Worm (Caenorhabditis elegans) whole organism, young adult: ENCODE data around the gene spe-45.

Experiments
- B0035.1 ChIP-seq: sonication (generic microtip); optimal IDR thresholded peaks from 2 replicates; lab custom pipeline; 2016; ENCODE audit warnings: missing genetic modification characterization, mild to moderate bottlenecking, missing compliant biosample characterization, missing genotype, missing genetic modification reagents
- B0336.3 ChIP-seq: fragments of 200-800 bp; sonication (Bioruptor generic); IDR thresholded peaks from 2 replicates; pipeline ENCODE4 v1.3.6; 2022; ENCODE audit warnings: missing genetic modification characterization, missing compliant biosample characterization
- F33H1.4 ChIP-seq: fragments of 200-800 bp; sonication (Bioruptor generic); IDR thresholded peaks from 2 replicates; pipeline ENCODE4 v1.3.6; 2022; ENCODE audit warnings: missing genetic modification reagents, missing genetic modification characterization, missing compliant biosample characterization
- F37B4.10 ChIP-seq: fragments of 200-800 bp; sonication (Bioruptor generic); IDR thresholded peaks from 2 replicates; pipeline ENCODE4 v1.3.6; 2022; ENCODE audit warnings: missing genetic modification characterization, missing compliant biosample characterization
- F39B2.1 ChIP-seq: fragments of 200-800 bp; sonication (Bioruptor generic); IDR thresholded peaks from 2 replicates; pipeline ENCODE4 v1.3.6; 2022; ENCODE audit warnings: missing genetic modification reagents, missing genetic modification characterization, missing compliant biosample characterization
- Y53F4B.3 ChIP-seq: fragments of 200-800 bp; sonication (Bioruptor generic); IDR thresholded peaks from 2 replicates; pipeline ENCODE4 v1.3.6; 2022; ENCODE audit warnings: missing genetic modification reagents, missing genetic modification characterization, missing compliant biosample characterization
- Y56A3A.18 ChIP-seq: fragments of 200-800 bp; sonication (Bioruptor generic); IDR thresholded peaks from 2 replicates; pipeline ENCODE4 v1.3.6; 2022; ENCODE audit warnings: missing genetic modification reagents, missing genetic modification characterization, missing compliant biosample characterization
- Y79H2A.3 ChIP-seq: fragments of 200-800 bp; sonication (Bioruptor generic); conservative IDR thresholded peaks from 2 replicates; pipeline ENCODE4 v1.3.6; 2022; ENCODE audit warnings: missing genetic modification reagents, missing genetic modification characterization, missing compliant biosample characterization
- ama-1 ChIP-seq, 3 experiments: fragments of 150-350 bp in 1 of 3; sonication (generic microtip) in 2 of 3; optimal IDR thresholded peaks; 2 replicates each; lab custom pipeline; 2014 to 2018; ENCODE audit warnings: missing biosample characterization in 2 of 3, missing genetic modification characterization in 2 of 3, missing genetic modification reagents in 2 of 3
- aptf-2 ChIP-seq: fragments of 200-800 bp; sonication (Bioruptor generic); conservative IDR thresholded peaks from 2 replicates; pipeline ENCODE4 v1.3.6; 2022; ENCODE audit warnings: missing genetic modification reagents, missing genetic modification characterization, missing compliant biosample characterization
- attf-3 ChIP-seq: fragments of 200-800 bp; sonication (Bioruptor generic); conservative IDR thresholded peaks from 2 replicates; pipeline ENCODE4 v1.3.6; 2022; ENCODE audit warnings: missing genetic modification reagents, missing genetic modification characterization, missing compliant biosample characterization
- attf-5 ChIP-seq: fragments of 200-800 bp; sonication (Bioruptor generic); optimal IDR thresholded peaks from 2 replicates; lab custom pipeline; 2018; ENCODE audit warnings: mild to moderate bottlenecking, missing genetic modification characterization, missing compliant biosample characterization
- bed-2 ChIP-seq: fragments of 200-800 bp; sonication (Bioruptor generic); IDR thresholded peaks from 2 replicates; pipeline ENCODE4 v1.3.6; 2022; ENCODE audit warnings: missing genetic modification reagents, missing genetic modification characterization, missing compliant biosample characterization
- cebp-1 ChIP-seq, 2 experiments: fragments of 200-800 bp in 1 of 2; sonication (Bioruptor generic) in 1 of 2; sonication (generic microtip) in 1 of 2; IDR thresholded peaks in 1 of 2; optimal IDR thresholded peaks in 1 of 2; 2 replicates each; pipeline versions ENCODE4 v1.3.6 to Lab custom; 2017 to 2022; ENCODE audit warnings: missing compliant biosample characterization in 2 of 2, missing genetic modification characterization in 2 of 2, mild to moderate bottlenecking in 1 of 2, missing genetic modification reagents in 1 of 2, moderate library complexity in 1 of 2
- ceh-27 ChIP-seq: fragments of 200-800 bp; sonication (Bioruptor generic); optimal IDR thresholded peaks from 2 replicates; lab custom pipeline; 2018; ENCODE audit warnings: mild to moderate bottlenecking, missing genetic modification characterization, moderate library complexity, missing compliant biosample characterization
- ceh-40 ChIP-seq: fragments of 200-800 bp; sonication (Bioruptor generic); IDR thresholded peaks from 2 replicates; pipeline ENCODE4 v1.3.6; 2022; ENCODE audit warnings: missing genetic modification characterization, missing compliant biosample characterization
- ceh-58 ChIP-seq: fragments of 200-800 bp; sonication (Bioruptor generic); IDR thresholded peaks from 2 replicates; pipeline ENCODE4 v1.3.6; 2022; ENCODE audit warnings: missing genetic modification characterization, missing compliant biosample characterization
- ceh-79 ChIP-seq: sonication (generic microtip); optimal IDR thresholded peaks from 2 replicates; lab custom pipeline; 2017; ENCODE audit warnings: mild to moderate bottlenecking, missing genetic modification characterization, missing compliant biosample characterization
- die-1 ChIP-seq: sonication (generic microtip); optimal IDR thresholded peaks from 2 replicates; lab custom pipeline; 2016; ENCODE audit warnings: missing genotype, mild to moderate bottlenecking, missing genetic modification characterization, missing compliant biosample characterization
- dpl-1 ChIP-seq: fragments of 150-350 bp; optimal IDR thresholded peaks from 2 replicates; lab custom pipeline; 2014; ENCODE audit warnings: missing biosample characterization, missing genetic modification reagents, missing genetic modification characterization
- egl-44 ChIP-seq: fragments of 200-800 bp; sonication (Bioruptor generic); IDR thresholded peaks from 2 replicates; pipeline ENCODE4 v1.3.6; 2022; ENCODE audit warnings: missing genetic modification reagents, missing genetic modification characterization, missing compliant biosample characterization
- egrh-3 ChIP-seq: fragments of 200-800 bp; sonication (Bioruptor generic); IDR thresholded peaks from 2 replicates; pipeline ENCODE4 v1.3.6; 2022; ENCODE audit warnings: missing genetic modification reagents, missing genetic modification characterization, missing compliant biosample characterization
- fkh-3 ChIP-seq: sonication (generic microtip); optimal IDR thresholded peaks from 2 replicates; lab custom pipeline; 2016; ENCODE audit warnings: mild to moderate bottlenecking, missing genetic modification characterization, missing compliant biosample characterization
- hmg-1.2 ChIP-seq: fragments of 200-800 bp; sonication (Bioruptor generic); IDR thresholded peaks from 2 replicates; pipeline ENCODE4 v1.3.6; 2022; ENCODE audit warnings: missing genetic modification reagents, missing genetic modification characterization, missing compliant biosample characterization
- hmg-20 ChIP-seq: fragments of 200-800 bp; sonication (Bioruptor generic); IDR thresholded peaks from 2 replicates; pipeline ENCODE4 v1.3.6; 2022; ENCODE audit warnings: missing genetic modification reagents, missing genetic modification characterization, missing compliant biosample characterization
- hsf-1 ChIP-seq: fragments of 200-800 bp; sonication (Bioruptor generic); IDR thresholded peaks from 2 replicates; pipeline ENCODE4 v1.3.6; 2022; ENCODE audit warnings: missing genetic modification reagents, missing genetic modification characterization, missing compliant biosample characterization
- lin-35 ChIP-seq, 3 experiments: fragments of 150-350 bp in 2 of 3; sonication (generic microtip) in 1 of 3; optimal IDR thresholded peaks; 2 replicates each; lab custom pipeline; 2014 to 2018; ENCODE audit warnings: missing biosample characterization in 3 of 3, missing genetic modification characterization in 3 of 3, missing genetic modification reagents in 3 of 3
- lir-1 ChIP-seq: fragments of 200-800 bp; sonication (Bioruptor generic); conservative IDR thresholded peaks from 2 replicates; pipeline ENCODE4 v1.3.6; 2022; ENCODE audit warnings: missing genetic modification reagents, missing genetic modification characterization, missing compliant biosample characterization
- lsl-1 ChIP-seq: fragments of 200-800 bp; sonication (Bioruptor generic); optimal IDR thresholded peaks from 2 replicates; lab custom pipeline; 2018; ENCODE audit warnings: mild to moderate bottlenecking, missing genetic modification characterization, moderate library complexity, missing compliant biosample characterization
- lsy-27 ChIP-seq: sonication (generic microtip); optimal IDR thresholded peaks from 2 replicates; lab custom pipeline; 2017; ENCODE audit warnings: missing genetic modification characterization, mild to moderate bottlenecking, missing compliant biosample characterization, antibody characterized with exemption, missing genotype, borderline replicate concordance; ENCODE audit not compliant: insufficient read depth
- madf-10 ChIP-seq: sonication (generic microtip); optimal IDR thresholded peaks from 2 replicates; lab custom pipeline; 2016; ENCODE audit warnings: mild to moderate bottlenecking, missing genetic modification characterization, missing compliant biosample characterization
- madf-3 ChIP-seq: fragments of 200-800 bp; sonication (Bioruptor generic); IDR thresholded peaks from 2 replicates; pipeline ENCODE4 v1.3.6; 2022; ENCODE audit warnings: missing genetic modification reagents, missing genetic modification characterization, missing compliant biosample characterization
- mes-4 ChIP-seq: sonication (generic microtip); optimal IDR thresholded peaks from 2 replicates; lab custom pipeline; 2016; ENCODE audit warnings: missing genotype, missing genetic modification characterization, missing compliant biosample characterization
- nfya-2 ChIP-seq: fragments of 200-800 bp; sonication (Bioruptor generic); IDR thresholded peaks from 2 replicates; pipeline ENCODE4 v1.3.6; 2022; ENCODE audit warnings: missing genetic modification reagents, missing genetic modification characterization, missing compliant biosample characterization
- nhr-179 ChIP-seq: sonication (generic microtip); optimal IDR thresholded peaks from 2 replicates; lab custom pipeline; 2016; ENCODE audit warnings: mild to moderate bottlenecking, missing genetic modification characterization, missing compliant biosample characterization
- nhr-80 ChIP-seq: sonication (generic microtip); optimal IDR thresholded peaks from 2 replicates; lab custom pipeline; 2016; ENCODE audit warnings: missing genetic modification characterization, missing compliant biosample characterization
- nhr-90 ChIP-seq: sonication (generic microtip); optimal IDR thresholded peaks from 2 replicates; lab custom pipeline; 2016; ENCODE audit warnings: missing genotype, mild to moderate bottlenecking, missing genetic modification characterization, missing compliant biosample characterization
- sea-2 ChIP-seq: fragments of 200-800 bp; sonication (Bioruptor generic); IDR thresholded peaks from 2 replicates; pipeline ENCODE4 v1.3.6; 2022; ENCODE audit warnings: missing genetic modification characterization, missing compliant biosample characterization
- snpc-1.3 ChIP-seq: sonication (generic microtip); optimal IDR thresholded peaks from 2 replicates; lab custom pipeline; 2017; ENCODE audit warnings: missing genetic modification characterization, mild to moderate bottlenecking, missing compliant biosample characterization, antibody characterized with exemption, moderate library complexity, missing genotype, missing genetic modification reagents; ENCODE audit not compliant: insufficient read depth
- snpc-3.4 ChIP-seq: sonication (generic microtip); optimal IDR thresholded peaks from 2 replicates; lab custom pipeline; 2017; ENCODE audit warnings: missing genetic modification characterization, mild to moderate bottlenecking, missing compliant biosample characterization, antibody characterized with exemption, moderate library complexity, missing genotype, missing genetic modification reagents
- sptf-2 ChIP-seq: fragments of 200-800 bp; sonication (Bioruptor generic); optimal IDR thresholded peaks from 2 replicates; lab custom pipeline; 2018; ENCODE audit warnings: mild to moderate bottlenecking, missing genetic modification characterization, missing compliant biosample characterization
- tbp1 ChIP-seq: fragments of 200-800 bp; sonication (Bioruptor generic); optimal IDR thresholded peaks from 2 replicates; lab custom pipeline; 2018; ENCODE audit warnings: mild to moderate bottlenecking, missing genetic modification characterization, missing compliant biosample characterization
- xnd-1 ChIP-seq: sonication (generic microtip); optimal IDR thresholded peaks from 2 replicates; lab custom pipeline; 2016; ENCODE audit warnings: missing genotype, missing genetic modification reagents, missing genetic modification characterization, missing compliant biosample characterization
- zfh-2 ChIP-seq: fragments of 200-800 bp; sonication (Bioruptor generic); conservative IDR thresholded peaks from 2 replicates; pipeline ENCODE4 v1.3.6; 2022; ENCODE audit warnings: missing genetic modification reagents, missing genetic modification characterization, missing compliant biosample characterization
- zim-3 ChIP-seq: sonication (generic microtip); optimal IDR thresholded peaks from 2 replicates; lab custom pipeline; 2017; ENCODE audit warnings: mild to moderate bottlenecking, missing genetic modification characterization, moderate library complexity, missing compliant biosample characterization
- ztf-18 ChIP-seq: sonication (generic microtip); optimal IDR thresholded peaks from 2 replicates; lab custom pipeline; 2016; ENCODE audit warnings: missing genotype, mild to moderate bottlenecking, missing genetic modification characterization, missing compliant biosample characterization
- ztf-22 ChIP-seq: fragments of 200-800 bp; sonication (Bioruptor generic); optimal IDR thresholded peaks from 2 replicates; lab custom pipeline; 2018; ENCODE audit warnings: mild to moderate bottlenecking, missing genetic modification characterization, moderate library complexity, missing compliant biosample characterization
- ztf-28 ChIP-seq: fragments of 200-800 bp; sonication (Bioruptor generic); IDR thresholded peaks from 2 replicates; pipeline ENCODE4 v1.3.6; 2022; ENCODE audit warnings: missing genetic modification reagents, missing genetic modification characterization, missing compliant biosample characterization

spe-45 gene

ce11 chrIV:12404137-12404536, 14.2 kb upstream of the spe-45 start, which contains the start of gene gex-3 (continued):
- TF ChIP-seq ztf-28 (GFP tag; lab: Robert Waterston, UW) (0 out of 2 replicates have a peak, but pooled peaks have one; percentile 56), cebp-1 (GFP tag; IDR thresholded peaks at IDR 0.05; lab: Robert Waterston, UW) (no peak), cebp-1 (tag; optimal IDR thresholded peaks at IDR 0.05; lab: Kevin White, UChicago) (peak; percentile 55), hmg-20 (no peak), xnd-1 (tag; lab: Kevin White, UChicago) (peak; percentile 62), egl-44 (no peak), madf-3 (GFP tag; lab: Robert Waterston, UW) (peak; percentile 67; the same call in 1 of the 2 replicates), nhr-179 (no peak), nhr-90 (tag; lab: Kevin White, UChicago) (no peak), ceh-27 (peak; percentile 81), sea-2 (GFP tag; lab: Robert Waterston, UW) (no peak), mes-4 (tag; lab: Kevin White, UChicago) (no peak), nfya-2 (no peak), lsl-1 (GFP tag; lab: Kevin White, UChicago) (peak; percentile 82), lir-1 (peak; percentile 65; the same call in 1 of the 2 replicates), dpl-1 (peak; percentile 94), ztf-22 (no peak), Y53F4B.3 (GFP tag; lab: Robert Waterston, UW) (no peak), attf-5 (GFP tag; lab: Kevin White, UChicago) (peak; percentile 73), ceh-79 (tag; lab: Kevin White, UChicago) (no peak), ama-1 (optimal IDR thresholded peaks at IDR 0.05; lab: Kevin White, UChicago) (no peak), ama-1 (GFP tag; optimal IDR thresholded peaks at IDR 0.05; lab: Kevin White, UChicago) (no peak), die-1 (tag; lab: Kevin White, UChicago) (no peak), fkh-3 (tag; lab: Kevin White, UChicago) (no peak), bed-2 (no peak), nhr-80 (tag; lab: Kevin White, UChicago) (peak; percentile 29), tbp1 (GFP tag; lab: Kevin White, UChicago) (peak; percentile 66), Y56A3A.18 (GFP tag; lab: Robert Waterston, UW) (no peak), B0336.3 (GFP tag; lab: Robert Waterston, UW) (no peak), F39B2.1 (no peak), F37B4.10 (GFP tag; lab: Robert Waterston, UW) (no peak), ztf-18 (no peak), zim-3 (tag; lab: Kevin White, UChicago) (no peak), lin-35 (GFP tag; optimal IDR thresholded peaks at IDR 0.05; lab: Kevin White, UChicago) (peak; percentile 56 to 84 (median 77)), zfh-2 (GFP tag; lab: Robert Waterston, UW) (no peak), B0035.1 (no peak), attf-3 (GFP tag; lab: Robert Waterston, UW) (peak; percentile 35; the same call in 1 of the 2 replicates), ceh-40 (GFP tag; lab: Robert Waterston, UW) (no peak), F33H1.4 (GFP tag; lab: Robert Waterston, UW) (peak; percentile 91), lsy-27 (peak; percentile 18), madf-10 (tag; lab: Kevin White, UChicago) (peak; percentile 12), egrh-3 (GFP tag; lab: Robert Waterston, UW) (no peak; the same call in 1 of the 2 replicates), hsf-1 (peak; percentile 56; the same call in 1 of the 2 replicates), Y79H2A.3 (GFP tag; lab: Robert Waterston, UW) (no peak), sptf-2 (GFP tag; lab: Kevin White, UChicago) (no peak), snpc-3.4 (tag; lab: Kevin White, UChicago) (peak; percentile 48), snpc-1.3 (tag; lab: Kevin White, UChicago) (peak; percentile 30), ceh-58 (GFP tag; lab: Robert Waterston, UW) (no peak), hmg-1.2 (GFP tag; lab: Robert Waterston, UW) (peak; percentile 56; the same call in 1 of the 2 replicates), aptf-2 (GFP tag; lab: Robert Waterston, UW) (no peak)
